Worm (Caenorhabditis elegans) whole organism, young adult: ENCODE data around the gene F59C12.3.

Experiments
- B0261.1 ChIP-seq: sonication (generic microtip); optimal IDR thresholded peaks from 2 replicates; lab custom pipeline; 2016; ENCODE audit warnings: mild to moderate bottlenecking, missing genetic modification characterization, moderate library complexity, missing compliant biosample characterization
- D2030.7 ChIP-seq: fragments of 200-800 bp; sonication (Bioruptor generic); IDR thresholded peaks from 2 replicates; pipeline ENCODE4 v1.3.6; 2022; ENCODE audit warnings: missing genetic modification reagents, missing genetic modification characterization, missing compliant biosample characterization
- F33H1.4 ChIP-seq: fragments of 200-800 bp; sonication (Bioruptor generic); IDR thresholded peaks from 2 replicates; pipeline ENCODE4 v1.3.6; 2022; ENCODE audit warnings: missing genetic modification reagents, missing genetic modification characterization, missing compliant biosample characterization
- F39B2.1 ChIP-seq: fragments of 200-800 bp; sonication (Bioruptor generic); IDR thresholded peaks from 2 replicates; pipeline ENCODE4 v1.3.6; 2022; ENCODE audit warnings: missing genetic modification reagents, missing genetic modification characterization, missing compliant biosample characterization
- F52B5.7 ChIP-seq: sonication (generic microtip); optimal IDR thresholded peaks from 2 replicates; lab custom pipeline; 2016; ENCODE audit warnings: mild to moderate bottlenecking, missing genetic modification characterization, missing compliant biosample characterization
- K11D2.4 ChIP-seq: fragments of 200-800 bp; sonication (Bioruptor generic); IDR thresholded peaks from 2 replicates; pipeline ENCODE4 v1.3.6; 2022; ENCODE audit warnings: missing genetic modification reagents, missing genetic modification characterization, missing compliant biosample characterization
- K12H6.12 ChIP-seq: fragments of 200-800 bp; sonication (Bioruptor generic); optimal IDR thresholded peaks from 2 replicates; lab custom pipeline; 2018; ENCODE audit warnings: mild to moderate bottlenecking, missing genetic modification characterization, missing compliant biosample characterization
- Y95B8A.8 ChIP-seq: fragments of 200-800 bp; sonication (Bioruptor generic); IDR thresholded peaks from 2 replicates; pipeline ENCODE4 v1.3.6; 2022; ENCODE audit warnings: missing genetic modification reagents, missing genetic modification characterization, missing compliant biosample characterization
- attf-5 ChIP-seq: fragments of 200-800 bp; sonication (Bioruptor generic); optimal IDR thresholded peaks from 2 replicates; lab custom pipeline; 2018; ENCODE audit warnings: mild to moderate bottlenecking, missing genetic modification characterization, missing compliant biosample characterization
- bed-1 ChIP-seq: fragments of 200-800 bp; sonication (Bioruptor generic); IDR thresholded peaks from 2 replicates; pipeline ENCODE4 v1.3.6; 2022; ENCODE audit warnings: missing genetic modification reagents, missing genetic modification characterization, missing compliant biosample characterization
- ccch-3 ChIP-seq: fragments of 200-800 bp; sonication (Bioruptor generic); optimal IDR thresholded peaks from 2 replicates; lab custom pipeline; 2018; ENCODE audit warnings: mild to moderate bottlenecking, missing genetic modification characterization, missing compliant biosample characterization
- cebp-1 ChIP-seq, 2 experiments: fragments of 200-800 bp in 1 of 2; sonication (Bioruptor generic) in 1 of 2; sonication (generic microtip) in 1 of 2; IDR thresholded peaks in 1 of 2; optimal IDR thresholded peaks in 1 of 2; 2 replicates each; pipeline versions ENCODE4 v1.3.6 to Lab custom; 2017 to 2022; ENCODE audit warnings: missing compliant biosample characterization in 2 of 2, missing genetic modification characterization in 2 of 2, mild to moderate bottlenecking in 1 of 2, missing genetic modification reagents in 1 of 2, moderate library complexity in 1 of 2
- ceh-27 ChIP-seq: fragments of 200-800 bp; sonication (Bioruptor generic); optimal IDR thresholded peaks from 2 replicates; lab custom pipeline; 2018; ENCODE audit warnings: mild to moderate bottlenecking, missing genetic modification characterization, moderate library complexity, missing compliant biosample characterization
- ceh-79 ChIP-seq: sonication (generic microtip); optimal IDR thresholded peaks from 2 replicates; lab custom pipeline; 2017; ENCODE audit warnings: mild to moderate bottlenecking, missing genetic modification characterization, missing compliant biosample characterization
- ceh-91 ChIP-seq: fragments of 200-800 bp; sonication (Bioruptor generic); IDR thresholded peaks from 2 replicates; pipeline ENCODE4 v1.3.6; 2022; ENCODE audit warnings: missing genetic modification reagents, missing genetic modification characterization, missing compliant biosample characterization
- die-1 ChIP-seq: sonication (generic microtip); optimal IDR thresholded peaks from 2 replicates; lab custom pipeline; 2016; ENCODE audit warnings: missing genotype, mild to moderate bottlenecking, missing genetic modification characterization, missing compliant biosample characterization
- dox-1 ChIP-seq: fragments of 200-800 bp; sonication (Bioruptor generic); IDR thresholded peaks from 2 replicates; pipeline ENCODE4 v1.3.6; 2022; ENCODE audit warnings: missing genetic modification reagents, missing genetic modification characterization, missing compliant biosample characterization
- dpff-1 ChIP-seq: sonication (generic microtip); optimal IDR thresholded peaks from 2 replicates; lab custom pipeline; 2017; ENCODE audit warnings: mild to moderate bottlenecking, missing genetic modification characterization, missing compliant biosample characterization
- dpl-1 ChIP-seq: fragments of 150-350 bp; optimal IDR thresholded peaks from 2 replicates; lab custom pipeline; 2014; ENCODE audit warnings: missing biosample characterization, missing genetic modification reagents, missing genetic modification characterization
- efl-1 ChIP-seq: fragments of 150-350 bp; optimal IDR thresholded peaks from 2 replicates; lab custom pipeline; 2014; ENCODE audit warnings: missing biosample characterization, missing genetic modification reagents, missing genetic modification characterization
- egrh-3 ChIP-seq: fragments of 200-800 bp; sonication (Bioruptor generic); IDR thresholded peaks from 2 replicates; pipeline ENCODE4 v1.3.6; 2022; ENCODE audit warnings: missing genetic modification reagents, missing genetic modification characterization, missing compliant biosample characterization
- ets-4 ChIP-seq: fragments of 200-800 bp; sonication (Bioruptor generic); optimal IDR thresholded peaks from 2 replicates; lab custom pipeline; 2018; ENCODE audit warnings: mild to moderate bottlenecking, missing genetic modification characterization, missing compliant biosample characterization
- fkh-3 ChIP-seq: sonication (generic microtip); optimal IDR thresholded peaks from 2 replicates; lab custom pipeline; 2016; ENCODE audit warnings: mild to moderate bottlenecking, missing genetic modification characterization, missing compliant biosample characterization
- him-1 ChIP-seq: sonication (generic microtip); optimal IDR thresholded peaks from 2 replicates; lab custom pipeline; 2016; ENCODE audit warnings: missing genotype, missing genetic modification reagents, missing genetic modification characterization, missing compliant biosample characterization
- hlh-26 ChIP-seq: fragments of 200-800 bp; sonication (Bioruptor generic); conservative IDR thresholded peaks from 2 replicates; pipeline ENCODE4 v1.3.6; 2022; ENCODE audit warnings: missing genetic modification reagents, missing genetic modification characterization, missing compliant biosample characterization
- hrde-1 ChIP-seq: sonication (generic microtip); optimal IDR thresholded peaks from 2 replicates; lab custom pipeline; 2016; ENCODE audit warnings: missing genetic modification characterization, mild to moderate bottlenecking, missing compliant biosample characterization, moderate library complexity, missing genotype, missing genetic modification reagents, borderline replicate concordance
- let-526 ChIP-seq: fragments of 200-800 bp; sonication (Bioruptor generic); IDR thresholded peaks from 2 replicates; pipeline ENCODE4 v1.3.6; 2022; ENCODE audit warnings: missing genetic modification reagents, missing genetic modification characterization, missing compliant biosample characterization
- lir-1 ChIP-seq: fragments of 200-800 bp; sonication (Bioruptor generic); conservative IDR thresholded peaks from 2 replicates; pipeline ENCODE4 v1.3.6; 2022; ENCODE audit warnings: missing genetic modification reagents, missing genetic modification characterization, missing compliant biosample characterization
- madf-10 ChIP-seq: sonication (generic microtip); optimal IDR thresholded peaks from 2 replicates; lab custom pipeline; 2016; ENCODE audit warnings: mild to moderate bottlenecking, missing genetic modification characterization, missing compliant biosample characterization
- madf-8 ChIP-seq: fragments of 200-800 bp; sonication (Bioruptor generic); conservative IDR thresholded peaks from 2 replicates; pipeline ENCODE4 v1.3.6; 2022; ENCODE audit warnings: missing genetic modification reagents, missing genetic modification characterization, missing compliant biosample characterization
- mcd-1 ChIP-seq: fragments of 200-800 bp; sonication (Bioruptor generic); IDR thresholded peaks from 2 replicates; pipeline ENCODE4 v1.3.6; 2022; ENCODE audit warnings: missing genetic modification reagents, missing genetic modification characterization, missing compliant biosample characterization
- nhr-80 ChIP-seq: sonication (generic microtip); optimal IDR thresholded peaks from 2 replicates; lab custom pipeline; 2016; ENCODE audit warnings: missing genetic modification characterization, missing compliant biosample characterization
- nhr-90 ChIP-seq: sonication (generic microtip); optimal IDR thresholded peaks from 2 replicates; lab custom pipeline; 2016; ENCODE audit warnings: missing genotype, mild to moderate bottlenecking, missing genetic modification characterization, missing compliant biosample characterization
- rcor-1 ChIP-seq: fragments of 200-800 bp; sonication (Bioruptor generic); IDR thresholded peaks from 2 replicates; pipeline ENCODE4 v1.3.6; 2022; ENCODE audit warnings: missing genetic modification reagents, missing genetic modification characterization, missing compliant biosample characterization
- repo-1 ChIP-seq: sonication (generic microtip); optimal IDR thresholded peaks from 2 replicates; lab custom pipeline; 2017; ENCODE audit warnings: mild to moderate bottlenecking, missing genetic modification characterization, missing compliant biosample characterization
- rpc-1 ChIP-seq, 2 experiments: fragments of 150-350 bp in 1 of 2; sonication (generic microtip) in 1 of 2; optimal IDR thresholded peaks; 2 replicates each; lab custom pipeline; 2014 to 2018; ENCODE audit warnings: missing biosample characterization in 1 of 2, missing genetic modification characterization in 1 of 2, missing genetic modification reagents in 1 of 2, missing genotype in 1 of 2
- snpc-1.3 ChIP-seq: sonication (generic microtip); optimal IDR thresholded peaks from 2 replicates; lab custom pipeline; 2017; ENCODE audit warnings: missing genetic modification characterization, mild to moderate bottlenecking, missing compliant biosample characterization, antibody characterized with exemption, moderate library complexity, missing genotype, missing genetic modification reagents; ENCODE audit not compliant: insufficient read depth
- snpc-3.4 ChIP-seq: sonication (generic microtip); optimal IDR thresholded peaks from 2 replicates; lab custom pipeline; 2017; ENCODE audit warnings: missing genetic modification characterization, mild to moderate bottlenecking, missing compliant biosample characterization, antibody characterized with exemption, moderate library complexity, missing genotype, missing genetic modification reagents
- snpc-4 ChIP-seq, 5 experiments: fragments of 150-350 bp in 1 of 5; sonication (generic microtip) in 4 of 5; optimal IDR thresholded peaks; 2 replicates each; lab custom pipeline; 2014 to 2018; ENCODE audit warnings: missing genetic modification characterization in 5 of 5, missing biosample characterization in 3 of 5, antibody characterized with exemption in 2 of 5, mild to moderate bottlenecking in 2 of 5, missing compliant biosample characterization in 2 of 5, missing genotype in 2 of 5, moderate library complexity in 2 of 5, missing genetic modification reagents in 1 of 5
- tbp1 ChIP-seq: fragments of 200-800 bp; sonication (Bioruptor generic); optimal IDR thresholded peaks from 2 replicates; lab custom pipeline; 2018; ENCODE audit warnings: mild to moderate bottlenecking, missing genetic modification characterization, missing compliant biosample characterization
- zfh-2 ChIP-seq: fragments of 200-800 bp; sonication (Bioruptor generic); conservative IDR thresholded peaks from 2 replicates; pipeline ENCODE4 v1.3.6; 2022; ENCODE audit warnings: missing genetic modification reagents, missing genetic modification characterization, missing compliant biosample characterization
- ztf-25 ChIP-seq: fragments of 200-800 bp; sonication (Bioruptor generic); IDR thresholded peaks from 2 replicates; pipeline ENCODE4 v1.3.6; 2022; ENCODE audit warnings: missing genetic modification reagents, missing genetic modification characterization, missing compliant biosample characterization
- ztf-6 ChIP-seq: fragments of 200-800 bp; sonication (Bioruptor generic); IDR thresholded peaks from 2 replicates; pipeline ENCODE4 v1.3.6; 2022; ENCODE audit warnings: missing genetic modification reagents, missing genetic modification characterization, missing compliant biosample characterization

The F59C12.3 gene

ce11 chrX:16617427-16618128 is 8.3 kb upstream of the F59C12.3 start (continued):
- TF ChIP-seq dpl-1 (GFP tag; lab: Kevin White, UChicago) (no peak), tbp1 (GFP tag; lab: Kevin White, UChicago) (peak; percentile 83), F33H1.4 (GFP tag; lab: Robert Waterston, UW) (no peak), madf-8 (GFP tag; lab: Robert Waterston, UW) (no peak), snpc-1.3 (tag; lab: Kevin White, UChicago) (peak; percentile 6), rcor-1 (GFP tag; lab: Robert Waterston, UW) (0 out of 2 replicates have a peak, but pooled peaks have one; percentile 13), F39B2.1 (GFP tag; lab: Robert Waterston, UW) (no peak), attf-5 (GFP tag; lab: Kevin White, UChicago) (no peak), rpc-1 (optimal IDR thresholded peaks at IDR 0.05; lab: Kevin White, UChicago) (peak; percentile 52), rpc-1 (tag; optimal IDR thresholded peaks at IDR 0.05; lab: Kevin White, UChicago) (peak; percentile 90), hlh-26 (GFP tag; lab: Robert Waterston, UW) (no peak), D2030.7 (GFP tag; lab: Robert Waterston, UW) (0 out of 2 replicates have a peak, but pooled peaks have one; percentile 11), snpc-3.4 (tag; lab: Kevin White, UChicago) (no peak), lir-1 (GFP tag; lab: Robert Waterston, UW) (no peak), ztf-6 (GFP tag; lab: Robert Waterston, UW) (no peak), efl-1 (GFP tag; lab: Kevin White, UChicago) (no peak), zfh-2 (GFP tag; lab: Robert Waterston, UW) (no peak), ztf-25 (GFP tag; lab: Robert Waterston, UW) (peak; percentile 56; the same call in 1 of the 2 replicates), mcd-1 (GFP tag; lab: Robert Waterston, UW) (no peak), ceh-27 (GFP tag; lab: Kevin White, UChicago) (no peak), madf-10 (peak; percentile 36), fkh-3 (tag; lab: Kevin White, UChicago) (no peak), cebp-1 (GFP tag; IDR thresholded peaks at IDR 0.05; lab: Robert Waterston, UW) (no peak), cebp-1 (tag; optimal IDR thresholded peaks at IDR 0.05; lab: Kevin White, UChicago) (no peak), Y95B8A.8 (no peak), dox-1 (GFP tag; lab: Robert Waterston, UW) (0 out of 2 replicates have a peak, but pooled peaks have one; percentile 5), hrde-1 (tag; lab: Kevin White, UChicago) (peak; percentile 11), snpc-4 (GFP tag; optimal IDR thresholded peaks at IDR 0.05; lab: Kevin White, UChicago) (no peak), snpc-4 (tag; optimal IDR thresholded peaks at IDR 0.05; lab: Kevin White, UChicago) (peak in 2 of 4 experiments; percentile 0 to 45), egrh-3 (GFP tag; lab: Robert Waterston, UW) (no peak), ceh-91 (GFP tag; lab: Robert Waterston, UW) (no peak), die-1 (tag; lab: Kevin White, UChicago) (peak; percentile 29), K11D2.4 (no peak; the same call in 1 of the 2 replicates), him-1 (tag; lab: Kevin White, UChicago) (peak; percentile 44)

ce11 chrX:16614094-16614493 is 4.8 kb upstream of the F59C12.3 start:
- TF ChIP-seq snpc-3.4 (tag; lab: Kevin White, UChicago) (no peak), B0261.1 (tag; lab: Kevin White, UChicago) (no peak), repo-1 (tag; lab: Kevin White, UChicago) (no peak), ceh-79 (tag; lab: Kevin White, UChicago) (no peak), nhr-80 (no peak), zfh-2 (GFP tag; lab: Robert Waterston, UW) (0 out of 2 replicates have a peak, but pooled peaks have one; percentile 49), K12H6.12 (no peak), efl-1 (GFP tag; lab: Kevin White, UChicago) (no peak), tbp1 (GFP tag; lab: Kevin White, UChicago) (no peak), bed-1 (GFP tag; lab: Robert Waterston, UW) (no peak), attf-5 (GFP tag; lab: Kevin White, UChicago) (no peak), F52B5.7 (tag; lab: Kevin White, UChicago) (no peak), nhr-90 (tag; lab: Kevin White, UChicago) (no peak), ets-4 (peak; percentile 62), ceh-91 (GFP tag; lab: Robert Waterston, UW) (no peak), ztf-25 (GFP tag; lab: Robert Waterston, UW) (no peak), dox-1 (GFP tag; lab: Robert Waterston, UW) (peak; percentile 6; the same call in 1 of the 2 replicates), let-526 (GFP tag; lab: Robert Waterston, UW) (no peak), Y95B8A.8 (no peak), ccch-3 (GFP tag; lab: Kevin White, UChicago) (no peak), dpff-1 (tag; lab: Kevin White, UChicago) (no peak)
